Worm (Caenorhabditis elegans) whole organism, mixed stage, embryonic: ENCODE results near the gene ceh-18.

ENCODE experiments used
- ceh-39 ChIP-seq: fragments of 150-350 bp; optimal IDR thresholded peaks from 2 replicates; lab custom pipeline; 2014; ENCODE audit warnings: missing biosample characterization, missing genetic modification characterization
- cnd-1 ChIP-seq: fragments of 200-800 bp; sonication (Bioruptor generic); optimal IDR thresholded peaks from 2 replicates; lab custom pipeline; 2018; ENCODE audit warnings: mild to moderate bottlenecking, missing genetic modification characterization, missing compliant biosample characterization
- elt-1 ChIP-seq: sonication (generic microtip); optimal IDR thresholded peaks from 2 replicates; lab custom pipeline; 2017; ENCODE audit warnings: missing genetic modification characterization, mild to moderate bottlenecking, missing compliant biosample characterization, antibody characterized with exemption, moderate library complexity, borderline replicate concordance; ENCODE audit not compliant: insufficient read depth
- ham-2 ChIP-seq: fragments of 200-800 bp; sonication (Bioruptor generic); optimal IDR thresholded peaks from 2 replicates; lab custom pipeline; 2018; ENCODE audit warnings: mild to moderate bottlenecking, missing genetic modification characterization, missing compliant biosample characterization
- lin-13 ChIP-seq: fragments of 150-350 bp; optimal IDR thresholded peaks from 2 replicates; lab custom pipeline; 2014; ENCODE audit warnings: missing biosample characterization, missing genetic modification characterization
- lin-32 ChIP-seq: fragments of 200-800 bp; sonication (Bioruptor generic); optimal IDR thresholded peaks from 2 replicates; lab custom pipeline; 2018; ENCODE audit warnings: mild to moderate bottlenecking, missing genetic modification characterization, missing compliant biosample characterization
- lsy-2 ChIP-seq: fragments of 150-350 bp; optimal IDR thresholded peaks from 2 replicates; lab custom pipeline; 2014; ENCODE audit warnings: missing biosample characterization, missing genetic modification characterization
- nhr-12 ChIP-seq: fragments of 150-350 bp; optimal IDR thresholded peaks from 2 replicates; lab custom pipeline; 2014; ENCODE audit warnings: missing biosample characterization, missing genetic modification characterization
- nhr-237 ChIP-seq: fragments of 150-350 bp; optimal IDR thresholded peaks from 2 replicates; lab custom pipeline; 2014; ENCODE audit warnings: missing biosample characterization, missing genetic modification characterization
- nhr-28 ChIP-seq: fragments of 150-350 bp; optimal IDR thresholded peaks from 2 replicates; lab custom pipeline; 2014; ENCODE audit warnings: missing biosample characterization, missing genetic modification characterization
- pha-4 ChIP-seq: fragments of 150-350 bp; optimal IDR thresholded peaks from 2 replicates; lab custom pipeline; 2018; ENCODE audit warnings: missing biosample characterization, missing genetic modification reagents, missing genetic modification characterization
- snpc-4 ChIP-seq: fragments of 150-350 bp; optimal IDR thresholded peaks from 2 replicates; lab custom pipeline; 2014; ENCODE audit warnings: missing biosample characterization, missing genetic modification characterization
- unc-62 ChIP-seq: fragments of 150-350 bp; optimal IDR thresholded peaks from 2 replicates; lab custom pipeline; 2014; ENCODE audit warnings: missing biosample characterization, missing genetic modification reagents, missing genetic modification characterization
- ztf-11 ChIP-seq: fragments of 150-350 bp; optimal IDR thresholded peaks from 2 replicates; lab custom pipeline; 2014; ENCODE audit warnings: missing biosample characterization, missing genetic modification characterization

DNA sequence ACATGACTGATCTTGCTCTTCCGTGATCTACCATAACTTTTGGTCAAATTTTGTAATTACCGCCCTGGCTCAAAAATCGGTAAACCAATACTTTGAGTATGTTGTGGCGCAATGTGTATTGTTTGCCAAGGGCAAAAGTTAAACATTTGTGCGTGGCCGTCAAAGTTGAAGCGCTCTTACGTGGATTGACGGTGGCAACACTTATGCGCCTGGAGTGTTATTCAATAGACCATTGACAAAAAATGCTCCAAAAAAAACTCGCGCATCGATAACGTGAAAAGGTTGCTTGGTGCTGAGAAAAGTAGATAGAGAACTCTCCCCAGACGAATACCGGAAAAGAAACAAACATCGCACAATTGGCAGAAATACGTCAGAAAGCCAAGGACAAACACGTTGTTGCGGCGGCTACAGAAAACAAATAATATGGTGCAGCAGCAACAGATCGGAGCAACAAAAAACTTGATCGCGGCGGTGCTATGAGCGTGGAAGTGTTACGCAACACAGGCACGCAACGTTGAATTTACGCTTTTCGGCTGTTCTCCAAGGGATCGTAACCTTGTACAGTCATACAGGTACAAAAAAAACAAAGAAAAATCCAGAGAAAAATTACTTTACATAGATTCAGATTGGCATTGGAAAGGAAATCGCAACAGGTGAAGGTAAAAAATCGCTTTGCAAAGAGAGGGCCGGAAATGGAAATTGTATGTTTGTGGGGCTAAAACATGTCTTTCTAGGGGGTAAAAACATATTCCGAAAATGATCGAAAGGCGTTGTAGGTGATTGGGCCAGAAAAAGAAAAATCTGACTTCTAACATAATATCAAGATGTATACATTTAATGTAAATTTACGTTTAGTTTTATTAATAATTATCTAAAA lies 23.4 kb downstream of the ceh-18 start:
- TF ChIP-seq pha-4 (tag; lab: Kevin White, UChicago) (no peak), nhr-12 (tag; lab: Kevin White, UChicago) (no peak), cnd-1 (tag; lab: Kevin White, UChicago) (no peak), lsy-2 (tag; lab: Kevin White, UChicago) (no peak), elt-1 (no peak), ztf-11 (tag; lab: Kevin White, UChicago) (no peak), nhr-237 (tag; lab: Kevin White, UChicago) (no peak), snpc-4 (tag; lab: Kevin White, UChicago) (no peak), nhr-28 (tag; lab: Kevin White, UChicago) (no peak), lin-13 (no peak), lin-32 (GFP tag; lab: Kevin White, UChicago) (no peak), ceh-39 (tag; lab: Kevin White, UChicago) (no peak), unc-62 (GFP tag; lab: Kevin White, UChicago) (no peak), ham-2 (GFP tag; lab: Kevin White, UChicago) (no peak)
